Worm (Caenorhabditis elegans): ENCODE measurements around the gene Y39A3B.7.

- TF ChIP-seq pha-4 (tag; optimal IDR thresholded peaks at IDR 0.05) (no peak), nhr-11 (tag; optimal IDR thresholded peaks at IDR 0.05) (no peak), ama-1 (optimal IDR thresholded peaks at IDR 0.05) (no peak), pax-1 (tag; optimal IDR thresholded peaks at IDR 0.05) (no peak)
Observed at ce11 chrIII:2012561-2012960, 27.8 kb upstream of the Y39A3B.7 start.

Measured in whole organism, late embryonic.